Worm (Caenorhabditis elegans) whole organism, L1 larva: ENCODE data around the gene ugt-33.

Experiments used
- C04F5.9 ChIP-seq: sonication (generic microtip); optimal IDR thresholded peaks from 2 replicates; lab custom pipeline; 2016; ENCODE audit warnings: missing genetic modification characterization, missing compliant biosample characterization
- F16B12.6 ChIP-seq: fragments of 150-350 bp; optimal IDR thresholded peaks from 2 replicates; lab custom pipeline; 2014; ENCODE audit warnings: missing biosample characterization, missing genetic modification characterization
- Y116A8C.19 ChIP-seq: sonication (generic microtip); optimal IDR thresholded peaks from 2 replicates; lab custom pipeline; 2016; ENCODE audit warnings: missing compliant biosample characterization, missing genetic modification characterization, borderline replicate concordance
- aha-1 ChIP-seq: fragments of 150-350 bp; optimal IDR thresholded peaks from 2 replicates; lab custom pipeline; 2014; ENCODE audit warnings: missing biosample characterization, missing genetic modification characterization
- aly-2 ChIP-seq: fragments of 150-350 bp; optimal IDR thresholded peaks from 2 replicates; lab custom pipeline; 2014; ENCODE audit warnings: missing biosample characterization, missing genetic modification characterization
- blmp-1 ChIP-seq: fragments of 150-350 bp; optimal IDR thresholded peaks from 2 replicates; lab custom pipeline; 2014; ENCODE audit warnings: missing biosample characterization, missing genetic modification characterization
- ceh-63 ChIP-seq: fragments of 200-800 bp; sonication (Bioruptor generic); optimal IDR thresholded peaks from 2 replicates; lab custom pipeline; 2018; ENCODE audit warnings: mild to moderate bottlenecking, missing genetic modification characterization, missing compliant biosample characterization
- ces-1 ChIP-seq: fragments of 150-350 bp; optimal IDR thresholded peaks from 2 replicates; lab custom pipeline; 2014; ENCODE audit warnings: missing biosample characterization, missing genetic modification reagents, missing genetic modification characterization
- dpl-1 ChIP-seq, 3 experiments: fragments of 150-350 bp in 2 of 3; sonication (generic microtip) in 1 of 3; optimal IDR thresholded peaks; 2 replicates each; lab custom pipeline; 2014 to 2017; ENCODE audit warnings: missing biosample characterization in 3 of 3, missing genetic modification characterization in 3 of 3, missing genetic modification reagents in 3 of 3
- efl-3 ChIP-seq: fragments of 200-800 bp; sonication (Bioruptor generic); optimal IDR thresholded peaks from 2 replicates; lab custom pipeline; 2018; ENCODE audit warnings: mild to moderate bottlenecking, missing genetic modification characterization, missing compliant biosample characterization
- egl-13 ChIP-seq: sonication (generic microtip); optimal IDR thresholded peaks from 2 replicates; lab custom pipeline; 2016; ENCODE audit warnings: missing genotype, missing genetic modification reagents, missing genetic modification characterization, missing compliant biosample characterization
- egl-27 ChIP-seq, 2 experiments: fragments of 150-350 bp in 1 of 2; sonication (generic microtip); optimal IDR thresholded peaks; 3 replicates each; lab custom pipeline; 2017 to 2018; ENCODE audit warnings: missing biosample characterization in 2 of 2, missing genetic modification characterization in 2 of 2, missing genetic modification reagents in 2 of 2
- elt-2 ChIP-seq: sonication (generic microtip); optimal IDR thresholded peaks from 2 replicates; lab custom pipeline; 2016; ENCODE audit warnings: missing genetic modification characterization, mild to moderate bottlenecking, inconsistent platforms, missing compliant biosample characterization, missing genetic modification reagents
- ets-5 ChIP-seq: fragments of 200-800 bp; sonication (Bioruptor generic); IDR thresholded peaks from 2 replicates; pipeline ENCODE4 v1.3.6; 2022; ENCODE audit warnings: missing genetic modification characterization, missing compliant biosample characterization
- fkh-10 ChIP-seq: sonication (generic microtip); optimal IDR thresholded peaks from 2 replicates; lab custom pipeline; 2017; ENCODE audit warnings: missing biosample characterization, missing genetic modification reagents, missing genetic modification characterization
- fkh-4 ChIP-seq: sonication (generic microtip); optimal IDR thresholded peaks from 2 replicates; lab custom pipeline; 2016; ENCODE audit warnings: missing compliant biosample characterization, missing genetic modification characterization, borderline replicate concordance
- fkh-8 ChIP-seq: sonication (generic microtip); optimal IDR thresholded peaks from 2 replicates; lab custom pipeline; 2016; ENCODE audit warnings: mild to moderate bottlenecking, missing genetic modification characterization, missing compliant biosample characterization
- fos-1 ChIP-seq: fragments of 150-350 bp; optimal IDR thresholded peaks from 2 replicates; lab custom pipeline; 2014; ENCODE audit warnings: missing biosample characterization, missing genetic modification characterization
- hlh-17 ChIP-seq: fragments of 200-800 bp; sonication (Bioruptor generic); optimal IDR thresholded peaks from 2 replicates; lab custom pipeline; 2018; ENCODE audit warnings: missing genetic modification characterization, mild to moderate bottlenecking, missing compliant biosample characterization, moderate library complexity, borderline replicate concordance
- lin-13 ChIP-seq: fragments of 150-350 bp; optimal IDR thresholded peaks from 2 replicates; lab custom pipeline; 2014; ENCODE audit warnings: missing biosample characterization, missing genetic modification reagents, missing genetic modification characterization
- lin-14 ChIP-seq: fragments of 200-800 bp; sonication (Bioruptor generic); optimal IDR thresholded peaks from 2 replicates; lab custom pipeline; 2018; ENCODE audit warnings: mild to moderate bottlenecking, missing genetic modification characterization, moderate library complexity, missing compliant biosample characterization
- lin-39 ChIP-seq: fragments of 150-350 bp; optimal IDR thresholded peaks from 2 replicates; lab custom pipeline; 2014; ENCODE audit warnings: missing biosample characterization, missing genetic modification reagents, missing genetic modification characterization
- lsy-2 ChIP-seq, 2 experiments: fragments of 150-350 bp; optimal IDR thresholded peaks; 2 replicates each; lab custom pipeline; 2014; ENCODE audit warnings: missing biosample characterization in 2 of 2, missing genetic modification characterization in 2 of 2
- mab-9 ChIP-seq: fragments of 200-800 bp; sonication (Bioruptor generic); IDR thresholded peaks from 2 replicates; pipeline ENCODE4 v1.3.6; 2022; ENCODE audit warnings: missing genetic modification reagents, missing genetic modification characterization, missing compliant biosample characterization
- mef-2 ChIP-seq: fragments of 150-350 bp; optimal IDR thresholded peaks from 2 replicates; lab custom pipeline; 2014; ENCODE audit warnings: missing biosample characterization, missing genetic modification characterization
- mep-1 ChIP-seq: fragments of 150-350 bp; optimal IDR thresholded peaks from 2 replicates; lab custom pipeline; 2014; ENCODE audit warnings: missing biosample characterization, missing genetic modification characterization
- nhr-11 ChIP-seq: fragments of 150-350 bp; optimal IDR thresholded peaks from 2 replicates; lab custom pipeline; 2014; ENCODE audit warnings: missing biosample characterization, missing genetic modification characterization
- nhr-12 ChIP-seq: sonication (generic microtip); optimal IDR thresholded peaks from 2 replicates; lab custom pipeline; 2017; ENCODE audit warnings: missing biosample characterization, missing genetic modification characterization
- nhr-237 ChIP-seq: fragments of 150-350 bp; optimal IDR thresholded peaks from 2 replicates; lab custom pipeline; 2014; ENCODE audit warnings: missing biosample characterization, missing genetic modification characterization
- nhr-28 ChIP-seq: fragments of 150-350 bp; optimal IDR thresholded peaks from 2 replicates; lab custom pipeline; 2014; ENCODE audit warnings: missing biosample characterization, missing genetic modification characterization
- nhr-47 ChIP-seq: sonication (generic microtip); optimal IDR thresholded peaks from 2 replicates; lab custom pipeline; 2016; ENCODE audit warnings: mild to moderate bottlenecking, missing genetic modification characterization, moderate library complexity, missing compliant biosample characterization
- nhr-71 ChIP-seq: sonication (generic microtip); optimal IDR thresholded peaks from 2 replicates; lab custom pipeline; 2016; ENCODE audit warnings: mild to moderate bottlenecking, missing genetic modification characterization, moderate library complexity, missing compliant biosample characterization
- nhr-76 ChIP-seq: sonication (generic microtip); optimal IDR thresholded peaks from 2 replicates; lab custom pipeline; 2017; ENCODE audit warnings: missing biosample characterization, missing genetic modification characterization
- nhr-84 ChIP-seq: sonication (generic microtip); optimal IDR thresholded peaks from 2 replicates; lab custom pipeline; 2017; ENCODE audit warnings: missing biosample characterization, missing genetic modification characterization
- nhr-90 ChIP-seq: sonication (generic microtip); optimal IDR thresholded peaks from 2 replicates; lab custom pipeline; 2016; ENCODE audit warnings: mild to moderate bottlenecking, missing genetic modification characterization, missing compliant biosample characterization; ENCODE audit not compliant: poor library complexity
- pag-3 ChIP-seq: sonication (generic microtip); optimal IDR thresholded peaks from 2 replicates; lab custom pipeline; 2017; ENCODE audit warnings: missing genetic modification characterization, mild to moderate bottlenecking, missing compliant biosample characterization, antibody characterized with exemption, borderline replicate concordance; ENCODE audit not compliant: insufficient read depth
- pqm-1 ChIP-seq: sonication (generic microtip); optimal IDR thresholded peaks from 3 replicates; lab custom pipeline; 2017; ENCODE audit warnings: missing biosample characterization, missing genetic modification characterization
- rnt-1 ChIP-seq: sonication (generic microtip); optimal IDR thresholded peaks from 2 replicates; lab custom pipeline; 2016; ENCODE audit warnings: mild to moderate bottlenecking, missing genetic modification characterization, moderate library complexity, missing compliant biosample characterization
- skn-1 ChIP-seq: fragments of 150-350 bp; optimal IDR thresholded peaks from 2 replicates; lab custom pipeline; 2014; ENCODE audit warnings: missing biosample characterization, missing genetic modification characterization
- snpc-4 ChIP-seq: fragments of 150-350 bp; optimal IDR thresholded peaks from 2 replicates; lab custom pipeline; 2014; ENCODE audit warnings: missing biosample characterization, missing genetic modification characterization
- sox-4 ChIP-seq: sonication (generic microtip); optimal IDR thresholded peaks from 2 replicates; lab custom pipeline; 2016; ENCODE audit warnings: missing genetic modification characterization, missing compliant biosample characterization
- sptf-1 ChIP-seq: fragments of 150-350 bp; optimal IDR thresholded peaks from 2 replicates; lab custom pipeline; 2014; ENCODE audit warnings: missing biosample characterization, missing genetic modification characterization
- swsn-7 ChIP-seq: sonication (generic microtip); optimal IDR thresholded peaks from 2 replicates; lab custom pipeline; 2016; ENCODE audit warnings: missing genetic modification characterization, missing compliant biosample characterization
- unc-130 ChIP-seq: fragments of 150-350 bp; optimal IDR thresholded peaks from 2 replicates; lab custom pipeline; 2017; ENCODE audit warnings: missing biosample characterization, missing genetic modification characterization, inconsistent platforms
- unc-30 ChIP-seq: sonication (generic microtip); optimal IDR thresholded peaks from 2 replicates; lab custom pipeline; 2017; ENCODE audit warnings: missing biosample characterization, missing genetic modification characterization
- unc-86 ChIP-seq: sonication (generic microtip); optimal IDR thresholded peaks from 2 replicates; lab custom pipeline; 2016; ENCODE audit warnings: missing genetic modification characterization, missing compliant biosample characterization
- vab-15 ChIP-seq: sonication (generic microtip); optimal IDR thresholded peaks from 2 replicates; lab custom pipeline; 2017; ENCODE audit warnings: missing genotype, mild to moderate bottlenecking, missing genetic modification characterization, missing compliant biosample characterization
- zag-1 ChIP-seq: fragments of 150-350 bp; optimal IDR thresholded peaks from 2 replicates; lab custom pipeline; 2014; ENCODE audit warnings: missing biosample characterization, missing genetic modification characterization
- ztf-11 ChIP-seq, 2 experiments: sonication (generic microtip); optimal IDR thresholded peaks; 2 replicates each; lab custom pipeline; 2016 to 2017; ENCODE audit warnings: missing genetic modification characterization in 2 of 2, missing biosample characterization in 1 of 2, missing compliant biosample characterization in 1 of 2

ugt-33 gene

DNA sequence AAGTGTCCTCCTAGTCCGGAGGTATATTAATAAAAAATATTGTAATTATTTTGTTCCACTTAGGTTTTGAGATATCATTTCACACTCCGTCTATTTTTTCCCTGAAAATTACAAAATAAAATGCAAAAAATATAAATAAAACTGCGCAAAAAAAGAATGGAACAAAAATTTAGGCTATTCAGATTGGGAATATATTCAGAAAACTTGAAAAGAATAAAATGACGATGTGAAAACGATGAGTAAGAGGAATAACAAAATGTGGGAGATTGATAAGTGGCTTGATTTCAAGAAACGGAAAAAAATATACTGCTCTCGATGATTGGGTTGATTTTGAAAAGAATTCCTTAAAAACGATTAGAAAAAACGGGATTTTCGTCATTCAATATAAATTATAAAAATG lies 21.1 kb downstream of the ugt-33 start, which contains the start of gene dmsr-8:
Gene dmsr-8 (minus strand): TSS at position 101 of the 400 bp plus-strand sequence.
- no peak for TF ChIP-seq nhr-12 (tag; lab: Kevin White, UChicago)
- no peak for TF ChIP-seq dpl-1 (GFP tag; optimal IDR thresholded peaks at IDR 0.05; lab: Kevin White, UChicago)
- TF ChIP-seq lin-39: no peak
- TF ChIP-seq nhr-28 (tag; lab: Kevin White, UChicago): no peak
- TF ChIP-seq lin-14: no peak

- TF ChIP-seq fkh-10 (GFP tag; lab: Kevin White, UChicago) (peak; percentile 51), nhr-90 (no peak), lin-14 (peak; percentile 24)
These were observed 23.5 kb downstream of the ugt-33 start for ce11 chrV:10516702-10517101.

ce11 chrV:10525902-10526301 lies 32.7 kb downstream of the ugt-33 start, which contains the start of the genes C35A5.8 and hda-11:
Gene C35A5.8 (minus strand): TSS chrV:10525908.
Gene hda-11 (plus strand): TSS chrV:10526184.
- TF ChIP-seq skn-1 (tag; lab: Kevin White, UChicago) (peak; percentile 52), swsn-7 (peak; percentile 80), elt-2 (tag; lab: Kevin White, UChicago) (peak; percentile 79), egl-13 (tag; lab: Kevin White, UChicago) (peak; percentile 84), unc-130 (peak; percentile 51), unc-30 (tag; lab: Kevin White, UChicago) (no peak), zag-1 (tag; lab: Kevin White, UChicago) (no peak), sox-4 (tag; lab: Kevin White, UChicago) (peak; percentile 89), nhr-12 (tag; lab: Kevin White, UChicago) (no peak), ceh-63 (GFP tag; lab: Kevin White, UChicago) (peak; percentile 59), nhr-71 (tag; lab: Kevin White, UChicago) (peak; percentile 88), ztf-11 (tag; optimal IDR thresholded peaks at IDR 0.05; lab: Kevin White, UChicago) (peak in 1 of 2 experiments; percentile 94), fkh-4 (tag; lab: Kevin White, UChicago) (peak; percentile 91), ets-5 (GFP tag; lab: Robert Waterston, UW) (no peak), egl-27 (tag; optimal IDR thresholded peaks at IDR 0.05; lab: Kevin White, UChicago) (no peak), nhr-76 (tag; lab: Kevin White, UChicago) (no peak), blmp-1 (tag; lab: Kevin White, UChicago) (peak; percentile 46), mef-2 (no peak), efl-3 (GFP tag; lab: Kevin White, UChicago) (peak; percentile 41), pag-3 (tag; lab: Kevin White, UChicago) (peak; percentile 28), lsy-2 (tag; optimal IDR thresholded peaks at IDR 0.05; lab: Kevin White, UChicago) (peak; percentile 54 to 61), pqm-1 (no peak), fkh-8 (peak; percentile 66), aly-2 (tag; lab: Kevin White, UChicago) (no peak), hlh-17 (GFP tag; lab: Kevin White, UChicago) (no peak), mab-9 (GFP tag; lab: Robert Waterston, UW) (peak; percentile 70), nhr-237 (no peak), nhr-90 (peak; percentile 91), mep-1 (tag; lab: Kevin White, UChicago) (peak; percentile 74), aha-1 (tag; lab: Kevin White, UChicago) (no peak), Y116A8C.19 (tag; lab: Kevin White, UChicago) (peak; percentile 65), vab-15 (no peak), fos-1 (tag; lab: Kevin White, UChicago) (peak; percentile 20), C04F5.9 (peak; percentile 81), nhr-47 (tag; lab: Kevin White, UChicago) (peak; percentile 91), sptf-1 (tag; lab: Kevin White, UChicago) (no peak), unc-86 (tag; lab: Kevin White, UChicago) (peak; percentile 59), snpc-4 (tag; lab: Kevin White, UChicago) (peak; percentile 58), nhr-84 (no peak), rnt-1 (tag; lab: Kevin White, UChicago) (peak; percentile 99), F16B12.6 (tag; lab: Kevin White, UChicago) (no peak), nhr-11 (tag; lab: Kevin White, UChicago) (no peak), ces-1 (GFP tag; lab: Kevin White, UChicago) (no peak), lin-13 (GFP tag; lab: Kevin White, UChicago) (peak; percentile 36)
